Fruit fly (Drosophila melanogaster) whole organism, wandering third instar larva: ENCODE measurements around the gene CG13654.

Experiments used
- Abd-B ChIP-seq: fragments of >200 bp; optimal IDR thresholded peaks from 2 replicates; lab custom pipeline; 2017; ENCODE audit warnings: missing biosample characterization, missing genetic modification characterization
- Dif ChIP-seq: fragments of 200-275, 200-300 bp; sonication (Bioruptor generic); optimal IDR thresholded peaks from 2 replicates; lab custom pipeline; 2018; ENCODE audit warnings: missing biosample characterization, missing genetic modification characterization; ENCODE audit not compliant: partially characterized antibody
- Mio ChIP-seq: sonication (Bioruptor generic); optimal IDR thresholded peaks from 2 replicates; lab custom pipeline; 2016; ENCODE audit warnings: missing biosample characterization, missing genetic modification characterization
- N ChIP-seq: fragments of >200 bp; optimal IDR thresholded peaks from 2 replicates; lab custom pipeline; 2018; ENCODE audit warnings: missing biosample characterization, missing external identifiers, missing genetic modification characterization
- Rel ChIP-seq, 2 experiments: fragments of 200-800 bp; sonication (Bioruptor generic) in 1 of 2; optimal IDR thresholded peaks; 2 replicates in 1 of 2; 3 replicates in 1 of 2; lab custom pipeline; 2016 to 2019; ENCODE audit warnings: mild to moderate bottlenecking in 2 of 2, missing biosample characterization in 2 of 2, missing genetic modification characterization in 2 of 2, moderate library complexity in 1 of 2
- Vsx2 ChIP-seq: fragments of 200-300, 225-300 bp; sonication (Bioruptor generic); optimal IDR thresholded peaks from 2 replicates; lab custom pipeline; 2018; ENCODE audit warnings: missing biosample characterization, missing genetic modification characterization; ENCODE audit not compliant: partially characterized antibody
- brk ChIP-seq: fragments of 200-800 bp; sonication (Bioruptor generic); optimal IDR thresholded peaks from 2 replicates; lab custom pipeline; 2016; ENCODE audit warnings: missing biosample characterization, mild to moderate bottlenecking, missing genetic modification characterization
- dmrt93B ChIP-seq: fragments of 200-800 bp; sonication (Bioruptor generic); optimal IDR thresholded peaks from 2 replicates; lab custom pipeline; 2018; ENCODE audit warnings: missing biosample characterization, mild to moderate bottlenecking, missing genetic modification characterization
- foxo ChIP-seq, 2 experiments: fragments of 200-800 bp; sonication (Bioruptor generic); optimal IDR thresholded peaks; 2 replicates in 1 of 2; 3 replicates in 1 of 2; lab custom pipeline; 2016 to 2017; ENCODE audit warnings: missing biosample characterization in 2 of 2, missing genetic modification characterization in 2 of 2
- h ChIP-seq: fragments of 200-800 bp; sonication (Bioruptor generic); optimal IDR thresholded peaks from 3 replicates; lab custom pipeline; 2016; ENCODE audit warnings: missing biosample characterization, mild to moderate bottlenecking, missing genetic modification characterization
- pan ChIP-seq: fragments of >200 bp; optimal IDR thresholded peaks from 2 replicates; lab custom pipeline; 2017
- psq ChIP-seq: fragments of 200-800 bp; sonication (Bioruptor generic); optimal IDR thresholded peaks from 3 replicates; lab custom pipeline; 2017; ENCODE audit warnings: missing biosample characterization, mild to moderate bottlenecking, missing genetic modification characterization, moderate library complexity
- rgr ChIP-seq: fragments of 200-800 bp; sonication (Bioruptor generic); optimal IDR thresholded peaks from 3 replicates; lab custom pipeline; 2016; ENCODE audit warnings: missing biosample characterization, mild to moderate bottlenecking, missing genetic modification characterization
- usp ChIP-seq: fragments of >200 bp; optimal IDR thresholded peaks from 2 replicates; lab custom pipeline; 2017; ENCODE audit warnings: missing biosample characterization, missing genetic modification characterization

dm6 chr3R:25183484-25184442 lies 15.9 kb upstream of the CG13654 start, which contains the start of gene dan:
- TF ChIP-seq N (GFP tag; lab: Kevin White, UChicago) (no peak), usp (GFP tag; lab: Kevin White, UChicago) (no peak), brk (GFP tag; lab: Kevin White, UChicago) (no peak), pan (lab: Kevin White, UChicago) (no peak), psq (GFP tag; lab: Kevin White, UChicago) (peak; percentile 53), rgr (GFP tag; lab: Kevin White, UChicago) (peak; percentile 36), Abd-B (GFP tag; lab: Kevin White, UChicago) (no peak), foxo (GFP tag; optimal IDR thresholded peaks at IDR 0.05; lab: Kevin White, UChicago) (peak in 1 of 2 experiments; percentile 71), Vsx2 (peak; percentile 67), Mio (no peak), dmrt93B (GFP tag; lab: Kevin White, UChicago) (no peak), Dif (GFP tag; lab: Kevin White, UChicago) (peak; percentile 92), Rel (GFP tag; optimal IDR thresholded peaks at IDR 0.05; lab: Kevin White, UChicago) (no peak), Rel (tag; optimal IDR thresholded peaks at IDR 0.05; lab: Kevin White, UChicago) (peak; percentile 82), h (GFP tag; lab: Kevin White, UChicago) (peak; percentile 43)
